Worm (Caenorhabditis elegans) whole organism, L4 larva: ENCODE measurements around the gene clec-219.

Experiments
- R02D3.7 ChIP-seq: fragments of 150-350 bp; sonication (generic microtip); optimal IDR thresholded peaks from 3 replicates; lab custom pipeline; 2014; ENCODE audit warnings: missing biosample characterization, missing genetic modification characterization
- Y105C5A.15 ChIP-seq: fragments of 200-800 bp; sonication (Bioruptor generic); IDR thresholded peaks from 2 replicates; pipeline ENCODE4 v1.3.6; 2022; ENCODE audit warnings: missing genetic modification characterization, missing compliant biosample characterization
- Y48G9A.11 ChIP-seq: fragments of 200-800 bp; sonication (Bioruptor generic); IDR thresholded peaks from 2 replicates; pipeline ENCODE4 v1.3.6; 2022; ENCODE audit warnings: missing genetic modification reagents, missing genetic modification characterization, missing compliant biosample characterization
- aly-2 ChIP-seq: sonication (generic microtip); optimal IDR thresholded peaks from 2 replicates; lab custom pipeline; 2018; ENCODE audit warnings: missing biosample characterization, missing genetic modification characterization
- dmd-6 ChIP-seq: fragments of 200-800 bp; sonication (Bioruptor generic); IDR thresholded peaks from 2 replicates; pipeline ENCODE4 v1.3.6; 2022; ENCODE audit warnings: missing genetic modification reagents, missing genetic modification characterization, missing compliant biosample characterization
- egl-27 ChIP-seq: sonication (generic microtip); optimal IDR thresholded peaks from 3 replicates; lab custom pipeline; 2017; ENCODE audit warnings: missing biosample characterization, missing genetic modification reagents, missing genetic modification characterization
- madf-9 ChIP-seq: fragments of 200-800 bp; sonication (Bioruptor generic); conservative IDR thresholded peaks from 2 replicates; pipeline ENCODE4 v1.3.6; 2022; ENCODE audit warnings: missing genetic modification reagents, missing genetic modification characterization, missing compliant biosample characterization
- mdl-1 ChIP-seq, 2 experiments: fragments of 150-350 bp in 1 of 2; sonication (generic microtip) in 1 of 2; optimal IDR thresholded peaks; 2 replicates each; lab custom pipeline; 2014 to 2017; ENCODE audit warnings: missing biosample characterization in 2 of 2, missing genetic modification characterization in 2 of 2
- nhr-76 ChIP-seq: fragments of 150-350 bp; optimal IDR thresholded peaks from 2 replicates; lab custom pipeline; 2014; ENCODE audit warnings: missing biosample characterization, missing genetic modification characterization
- pha-4 ChIP-seq, 2 experiments: fragments of 150-350 bp in 1 of 2; fragments of 200-800 bp in 1 of 2; sonication (Bioruptor generic) in 1 of 2; IDR thresholded peaks in 1 of 2; optimal IDR thresholded peaks in 1 of 2; 2 replicates each; pipeline versions ENCODE4 v1.3.6 to Lab custom; 2014 to 2022; ENCODE audit warnings: missing genetic modification characterization in 2 of 2, missing genetic modification reagents in 2 of 2, missing biosample characterization in 1 of 2, missing compliant biosample characterization in 1 of 2
- pqm-1 ChIP-seq: sonication (generic microtip); optimal IDR thresholded peaks from 2 replicates; lab custom pipeline; 2017; ENCODE audit warnings: missing biosample characterization, missing genetic modification characterization
- spr-3 ChIP-seq: fragments of 200-800 bp; sonication (Bioruptor generic); optimal IDR thresholded peaks from 2 replicates; lab custom pipeline; 2018; ENCODE audit warnings: mild to moderate bottlenecking, missing genetic modification characterization, missing compliant biosample characterization

ce11 chrV:8325906-8326305 is 7.7 kb downstream of the clec-219 start:
- no peak for TF ChIP-seq pha-4 (GFP tag; IDR thresholded peaks at IDR 0.05; lab: Robert Waterston, UW)
- TF ChIP-seq pha-4 (tag; optimal IDR thresholded peaks at IDR 0.05; lab: Kevin White, UChicago): no peak
- TF ChIP-seq dmd-6 (GFP tag; lab: Robert Waterston, UW): no peak
- TF ChIP-seq R02D3.7: no peak
- TF ChIP-seq madf-9 (GFP tag; lab: Robert Waterston, UW): no peak
- no peak for TF ChIP-seq nhr-76 (tag; lab: Kevin White, UChicago)
- TF ChIP-seq egl-27 (tag; lab: Kevin White, UChicago): no peak
- TF ChIP-seq Y105C5A.15 (GFP tag; lab: Robert Waterston, UW): no peak
- TF ChIP-seq Y48G9A.11: no peak
- no peak for TF ChIP-seq mdl-1 (tag; optimal IDR thresholded peaks at IDR 0.05; lab: Kevin White, UChicago)
- TF ChIP-seq spr-3 (GFP tag; lab: Kevin White, UChicago): no peak
- no peak for TF ChIP-seq aly-2 (tag; lab: Kevin White, UChicago)
- TF ChIP-seq pqm-1 (tag; lab: Kevin White, UChicago): no peak
